Fruit fly (Drosophila melanogaster): Measurements from ENCODE around the gene MED14.

DNA sequence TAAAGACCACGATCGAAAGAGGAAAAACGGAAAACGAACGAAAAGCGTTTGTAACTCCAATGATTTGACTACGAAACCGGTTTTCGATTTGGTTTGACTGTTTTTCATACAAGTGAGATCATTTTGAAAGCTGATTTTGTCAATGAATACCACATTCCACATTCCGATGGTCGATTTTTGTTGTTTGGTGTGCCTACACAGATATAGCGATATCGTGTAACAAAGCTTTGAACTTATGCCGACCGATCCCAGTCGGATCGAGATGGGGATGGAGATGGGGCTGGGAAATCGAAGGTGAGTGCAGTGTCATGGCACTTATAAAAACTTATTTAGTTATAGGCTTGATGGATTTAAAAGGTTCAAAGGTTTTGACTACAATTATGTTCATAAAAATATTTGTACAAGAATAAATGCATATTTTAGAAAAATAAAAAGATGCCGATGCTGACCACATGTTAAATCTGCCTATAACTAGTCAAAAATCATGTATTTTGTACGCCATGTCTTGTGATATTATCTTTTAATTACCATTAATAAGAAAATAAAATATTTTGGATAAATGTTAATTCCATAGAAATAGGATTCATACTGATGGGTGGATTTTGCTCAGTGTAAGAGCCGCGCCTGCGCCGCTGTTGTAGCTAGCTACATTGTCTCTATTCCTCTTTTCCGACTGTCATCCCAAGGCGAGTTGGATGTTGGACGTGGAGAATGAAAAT is 49.3 kb downstream of the MED14 start:
- TF ChIP-seq pan (optimal IDR thresholded peaks at IDR 0.05) (no peak), psq (optimal IDR thresholded peaks at IDR 0.05) (no peak), usp (GFP tag; optimal IDR thresholded peaks at IDR 0.05) (no peak), CG8478 (optimal IDR thresholded peaks at IDR 0.05) (no peak)
